Worm (Caenorhabditis elegans): Measurements from ENCODE around the gene Y45F10B.12.
"Not testable (repeated sequence)": the region's sequence is repeated elsewhere in the genome, so short reads cannot be mapped to it uniquely, and the experiment has no call there.

Gene Y45F10B.12

ce11 chrIV:13597813-13598212, 10.5 kb downstream of the Y45F10B.12 start, which contains the start of gene Y45F10B.9:
TSS of gene Y45F10B.9 (minus strand) at chrIV:13597913.
- not testable (repeated sequence) for TF ChIP-seq ztf-23 (GFP tag; IDR thresholded peaks at IDR 0.05); klf-2 (GFP tag; conservative IDR thresholded peaks at IDR 0.05); T22C8.4 (GFP tag; IDR thresholded peaks at IDR 0.05)

- no peak for TF ChIP-seq ref-1 (GFP tag; conservative IDR thresholded peaks at IDR 0.05)
- TF ChIP-seq klf-2 (GFP tag; conservative IDR thresholded peaks at IDR 0.05), result no peak
- no peak for TF ChIP-seq ztf-29 (GFP tag; IDR thresholded peaks at IDR 0.05)
Measured at ce11 chrIV:13600643-13601042, 13.4 kb downstream of the Y45F10B.12 start.

- TF ChIP-seq T22C8.4 (GFP tag; IDR thresholded peaks at IDR 0.05), result no peak
- TF ChIP-seq med-1 (GFP tag; optimal IDR thresholded peaks at IDR 0.05; ENCODE audit: insufficient read depth), result no peak
- no peak for TF ChIP-seq cog-1 (tag; optimal IDR thresholded peaks at IDR 0.05)
- TF ChIP-seq ref-1 (GFP tag; conservative IDR thresholded peaks at IDR 0.05), result no peak
- TF ChIP-seq ztf-29 (GFP tag; IDR thresholded peaks at IDR 0.05), result no peak
- no peak for TF ChIP-seq flt-1 (GFP tag; IDR thresholded peaks at IDR 0.05)
- TF ChIP-seq klf-2 (GFP tag; conservative IDR thresholded peaks at IDR 0.05), result no peak
Measured at ce11 chrIV:13601428-13601827, 14.2 kb downstream of the Y45F10B.12 start.

- TF ChIP-seq klf-2 (GFP tag; conservative IDR thresholded peaks at IDR 0.05) (no peak), tab-1 (GFP tag; IDR thresholded peaks at IDR 0.05) (no peak), ztf-23 (GFP tag; IDR thresholded peaks at IDR 0.05) (no peak), cog-1 (tag; optimal IDR thresholded peaks at IDR 0.05) (no peak), T22C8.4 (GFP tag; IDR thresholded peaks at IDR 0.05) (no peak), ztf-29 (GFP tag; IDR thresholded peaks at IDR 0.05) (no peak), med-1 (GFP tag; optimal IDR thresholded peaks at IDR 0.05; ENCODE audit: insufficient read depth) (no peak), flt-1 (GFP tag; IDR thresholded peaks at IDR 0.05) (no peak), ref-1 (GFP tag; conservative IDR thresholded peaks at IDR 0.05) (no peak)
Measured at ce11 chrIV:13601973-13602669, 14.8 kb downstream of the Y45F10B.12 start, which contains the start of gene Y45F10B.59. TSS of gene Y45F10B.59 (plus strand) at chrIV:13602619.

- TF ChIP-seq cog-1 (tag; optimal IDR thresholded peaks at IDR 0.05) (no peak), ztf-29 (GFP tag; IDR thresholded peaks at IDR 0.05) (no peak), ztf-23 (GFP tag; IDR thresholded peaks at IDR 0.05) (no peak), med-1 (GFP tag; optimal IDR thresholded peaks at IDR 0.05; ENCODE audit: insufficient read depth) (no peak), tab-1 (GFP tag; IDR thresholded peaks at IDR 0.05) (no peak), flt-1 (GFP tag; IDR thresholded peaks at IDR 0.05) (no peak), T22C8.4 (GFP tag; IDR thresholded peaks at IDR 0.05) (no peak), ref-1 (GFP tag; conservative IDR thresholded peaks at IDR 0.05) (no peak), klf-2 (GFP tag; conservative IDR thresholded peaks at IDR 0.05) (no peak)
Measured at ce11 chrIV:13609755-13610154, 22.5 kb downstream of the Y45F10B.12 start, which contains the start of gene C08F11.13. TSS of gene C08F11.13 (minus strand) at chrIV:13609892.

- TF ChIP-seq cog-1 (tag; optimal IDR thresholded peaks at IDR 0.05), result no peak
Measured at ce11 chrIV:13619203-13619602, 31.9 kb downstream of the Y45F10B.12 start, which contains the start of gene C08F11.3. TSS of gene C08F11.3 (plus strand) at chrIV:13619503.

ce11 chrIV:13623533-13623932, 36.3 kb downstream of the Y45F10B.12 start, which contains the start of gene C08F11.1:
TSS of gene C08F11.1 (plus strand) at chrIV:13623833.
- no peak for TF ChIP-seq cog-1 (tag; optimal IDR thresholded peaks at IDR 0.05)
- TF ChIP-seq tab-1 (GFP tag; IDR thresholded peaks at IDR 0.05), result no peak
- TF ChIP-seq klf-2 (GFP tag; conservative IDR thresholded peaks at IDR 0.05), result no peak
- no peak for TF ChIP-seq med-1 (GFP tag; optimal IDR thresholded peaks at IDR 0.05; ENCODE audit: insufficient read depth)
- no peak for TF ChIP-seq ztf-23 (GFP tag; IDR thresholded peaks at IDR 0.05)
- no peak for TF ChIP-seq T22C8.4 (GFP tag; IDR thresholded peaks at IDR 0.05)
- TF ChIP-seq ref-1 (GFP tag; conservative IDR thresholded peaks at IDR 0.05), result no peak
- TF ChIP-seq flt-1 (GFP tag; IDR thresholded peaks at IDR 0.05), result no peak
- no peak for TF ChIP-seq ztf-29 (GFP tag; IDR thresholded peaks at IDR 0.05)

ce11 chrIV:13626469-13626868, 39.2 kb downstream of the Y45F10B.12 start, which contains the start of gene sru-21:
TSS of gene sru-21 (plus strand) at chrIV:13626769.
- no peak for TF ChIP-seq ref-1 (GFP tag; conservative IDR thresholded peaks at IDR 0.05)
- no peak for TF ChIP-seq cog-1 (tag; optimal IDR thresholded peaks at IDR 0.05)
- no peak for TF ChIP-seq tab-1 (GFP tag; IDR thresholded peaks at IDR 0.05)
- TF ChIP-seq ztf-29 (GFP tag; IDR thresholded peaks at IDR 0.05), result no peak
- TF ChIP-seq med-1 (GFP tag; optimal IDR thresholded peaks at IDR 0.05; ENCODE audit: insufficient read depth), result no peak
- TF ChIP-seq klf-2 (GFP tag; conservative IDR thresholded peaks at IDR 0.05), result no peak
- no peak for TF ChIP-seq ztf-23 (GFP tag; IDR thresholded peaks at IDR 0.05)
- no peak for TF ChIP-seq flt-1 (GFP tag; IDR thresholded peaks at IDR 0.05)
- no peak for TF ChIP-seq T22C8.4 (GFP tag; IDR thresholded peaks at IDR 0.05)

ce11 chrIV:13632613-13633012, 45.3 kb downstream of the Y45F10B.12 start:
- no peak for TF ChIP-seq klf-2 (GFP tag; conservative IDR thresholded peaks at IDR 0.05)
- TF ChIP-seq flt-1 (GFP tag; IDR thresholded peaks at IDR 0.05), result no peak
- TF ChIP-seq med-1 (GFP tag; optimal IDR thresholded peaks at IDR 0.05; ENCODE audit: insufficient read depth), result no peak
- no peak for TF ChIP-seq ztf-23 (GFP tag; IDR thresholded peaks at IDR 0.05)
- no peak for TF ChIP-seq ztf-29 (GFP tag; IDR thresholded peaks at IDR 0.05)

- TF ChIP-seq cog-1 (tag; optimal IDR thresholded peaks at IDR 0.05) (no peak), ref-1 (GFP tag; conservative IDR thresholded peaks at IDR 0.05) (no peak), ztf-29 (GFP tag; IDR thresholded peaks at IDR 0.05) (no peak), klf-2 (GFP tag; conservative IDR thresholded peaks at IDR 0.05) (no peak), tab-1 (GFP tag; IDR thresholded peaks at IDR 0.05) (no peak), flt-1 (GFP tag; IDR thresholded peaks at IDR 0.05) (no peak)
Measured at ce11 chrIV:13633165-13633564, 45.9 kb downstream of the Y45F10B.12 start, which contains the start of gene fbxa-98. TSS of gene fbxa-98 (plus strand) at chrIV:13633407.
